Worm (Caenorhabditis elegans): ENCODE data around the gene F25F2.1.

- no peak for TF ChIP-seq aly-2 (tag; optimal IDR thresholded peaks at IDR 0.05)
- no peak for TF ChIP-seq unc-62 (GFP tag; optimal IDR thresholded peaks at IDR 0.05 in 1 of 2)
- TF ChIP-seq unc-62 (tag; optimal IDR thresholded peaks at IDR 0.05), result no peak
- no peak for TF ChIP-seq ceh-44 (GFP tag; IDR thresholded peaks at IDR 0.05)
- no peak for TF ChIP-seq fkh-10 (GFP tag; optimal IDR thresholded peaks at IDR 0.05)
- TF ChIP-seq unc-130 (GFP tag; optimal IDR thresholded peaks at IDR 0.05), result no peak
- no peak for TF ChIP-seq snpc-4 (tag; optimal IDR thresholded peaks at IDR 0.05)
- no peak for TF ChIP-seq egl-43 (GFP tag; IDR thresholded peaks at IDR 0.05)
- TF ChIP-seq Y5F2A.4 (GFP tag; optimal IDR thresholded peaks at IDR 0.05), result no peak
- TF ChIP-seq mep-1 (tag; optimal IDR thresholded peaks at IDR 0.05), result no peak
- TF ChIP-seq Y48G9A.11 (GFP tag; IDR thresholded peaks at IDR 0.05), result no peak
- no peak for TF ChIP-seq nhr-237 (tag; optimal IDR thresholded peaks at IDR 0.05)
- TF ChIP-seq dpl-1 (GFP tag; optimal IDR thresholded peaks at IDR 0.05), result no peak
- TF ChIP-seq F44E2.7 (GFP tag; IDR thresholded peaks at IDR 0.05), result no peak
- TF ChIP-seq hmg-1.1 (GFP tag; IDR thresholded peaks at IDR 0.05), result no peak
Observed at ce11 chrIII:4504934-4505484, 3.6 kb upstream of the F25F2.1 start.
